Fruit fly (Drosophila melanogaster): ENCODE measurements around the gene Ser.
A peak's percentile ranks its signal among the peaks of the same experiment; 100 is the strongest.

Ser gene

dm6 chr3R:27217465-27218059 lies 23.5 kb upstream of the Ser start:
- no peak for TF ChIP-seq noc (tag; optimal IDR thresholded peaks at IDR 0.05)

dm6 chr3R:27214949-27215348 lies 20.9 kb upstream of the Ser start:
- no peak for TF ChIP-seq noc (tag; optimal IDR thresholded peaks at IDR 0.05)

dm6 chr3R:27212979-27213580 lies 19.0 kb upstream of the Ser start:
- TF ChIP-seq noc (tag; optimal IDR thresholded peaks at IDR 0.05), result peak; percentile 24

DNA sequence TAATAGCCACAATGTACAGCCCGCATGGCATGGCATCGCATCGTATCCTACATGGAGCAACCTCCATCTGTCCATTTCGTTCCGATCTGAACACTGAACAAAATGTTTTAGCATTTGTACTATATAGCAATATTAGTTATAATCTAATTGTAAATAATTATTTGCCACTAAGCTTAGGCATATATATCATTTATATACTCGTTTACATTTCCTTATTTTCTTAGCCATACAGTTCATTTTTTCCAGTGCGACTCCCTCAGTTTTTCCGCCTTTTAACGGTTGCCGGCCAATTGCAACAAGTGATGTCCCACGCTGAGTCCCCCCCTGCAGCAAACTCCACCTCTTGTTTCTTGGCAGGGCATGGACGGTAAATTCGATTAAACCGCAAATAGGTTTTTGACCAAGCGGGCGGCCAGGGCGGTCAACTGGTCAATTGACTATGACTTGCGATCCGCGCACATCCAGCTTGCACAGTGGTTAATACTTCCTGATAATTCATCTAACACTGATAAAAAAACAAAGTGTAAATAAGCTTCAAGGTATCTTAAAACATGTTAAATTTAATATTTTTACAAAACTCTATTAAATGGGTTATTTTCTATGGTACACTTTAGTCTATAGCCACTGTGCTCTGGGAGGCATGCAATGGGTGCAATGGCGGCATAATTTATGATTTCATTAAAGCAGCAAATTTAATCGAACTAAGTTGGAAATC lies 15.7 kb upstream of the Ser start:
- TF ChIP-seq noc (tag; optimal IDR thresholded peaks at IDR 0.05), result no peak

- TF ChIP-seq noc (tag; optimal IDR thresholded peaks at IDR 0.05), result no peak
Measured at dm6 chr3R:27208724-27209343, 14.8 kb upstream of the Ser start.

DNA sequence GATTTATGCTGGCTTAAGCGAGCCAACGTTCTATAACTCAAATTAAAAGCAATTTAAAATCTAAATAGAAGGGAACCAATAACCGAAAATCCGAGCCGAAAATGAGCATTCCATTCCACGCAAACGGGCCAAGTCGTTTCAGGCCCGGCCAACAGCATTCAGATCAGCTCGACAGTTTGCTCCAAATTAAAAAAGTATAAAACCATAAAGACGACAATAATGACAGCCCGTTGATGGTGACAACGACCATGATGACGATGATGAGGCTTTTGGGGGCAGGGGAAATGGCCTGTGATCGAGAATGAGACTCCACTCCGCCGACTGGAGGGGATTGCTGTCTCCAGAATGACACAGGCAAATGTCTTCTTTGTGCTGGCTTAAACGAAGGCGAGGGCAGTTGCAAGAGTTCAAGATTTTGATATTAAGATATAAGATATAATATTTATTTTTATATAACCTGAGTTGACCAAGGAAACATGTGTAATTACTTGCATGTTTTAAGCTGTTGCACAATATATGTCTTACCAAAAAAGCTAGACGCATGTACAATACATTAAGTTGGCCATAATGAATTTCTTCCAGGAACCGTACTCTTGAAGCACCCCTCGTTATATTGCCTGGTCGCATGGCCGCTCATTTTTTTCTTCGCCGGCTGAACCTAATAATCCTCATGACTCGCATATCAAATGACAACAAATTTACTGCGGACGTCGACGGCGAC lies 10.8 kb upstream of the Ser start:
- TF ChIP-seq noc (tag; optimal IDR thresholded peaks at IDR 0.05), result peak; percentile 50

DNA sequence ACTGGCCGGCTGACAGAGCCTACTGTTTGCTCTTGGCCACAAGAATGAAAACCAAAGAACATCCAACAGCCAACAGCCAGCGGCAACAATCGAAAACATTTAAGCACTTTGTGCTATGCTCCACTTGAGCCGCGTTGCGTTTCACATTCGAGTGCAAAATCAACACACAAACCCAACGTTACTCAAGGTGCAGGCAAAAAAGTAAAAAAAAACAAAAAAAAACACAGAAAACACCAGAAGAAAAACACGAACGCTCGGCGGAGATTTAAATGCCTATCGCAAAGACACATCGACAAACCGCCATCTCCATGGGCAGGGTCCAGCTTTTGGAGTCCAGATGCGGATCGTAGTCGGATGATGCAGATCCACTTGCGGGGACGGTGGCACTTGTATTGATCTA lies 9.8 kb upstream of the Ser start:
- no peak for TF ChIP-seq noc (tag; optimal IDR thresholded peaks at IDR 0.05)

DNA sequence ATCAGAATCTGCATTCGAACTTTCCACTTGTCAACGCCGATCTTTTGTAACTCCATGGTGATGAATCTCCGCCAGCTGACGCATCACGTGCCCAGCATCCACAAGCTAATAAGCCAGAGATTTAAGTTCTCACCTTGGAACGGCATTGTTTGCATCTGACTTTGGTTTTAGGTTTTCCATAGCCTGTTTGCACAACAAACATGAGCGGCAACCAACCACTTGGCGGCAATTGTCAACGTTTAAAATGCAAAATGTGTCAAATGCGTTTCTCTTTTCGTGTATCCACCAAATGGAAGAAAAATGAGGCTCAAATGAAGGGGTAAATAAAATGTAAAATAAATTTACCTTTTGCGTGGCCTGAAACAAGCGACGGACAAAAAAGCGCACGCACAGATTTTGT lies 8.3 kb upstream of the Ser start:
- TF ChIP-seq noc (tag; optimal IDR thresholded peaks at IDR 0.05), result no peak

dm6 chr3R:27201538-27202281 lies 7.6 kb upstream of the Ser start:
- TF ChIP-seq noc (tag; optimal IDR thresholded peaks at IDR 0.05), result no peak

DNA sequence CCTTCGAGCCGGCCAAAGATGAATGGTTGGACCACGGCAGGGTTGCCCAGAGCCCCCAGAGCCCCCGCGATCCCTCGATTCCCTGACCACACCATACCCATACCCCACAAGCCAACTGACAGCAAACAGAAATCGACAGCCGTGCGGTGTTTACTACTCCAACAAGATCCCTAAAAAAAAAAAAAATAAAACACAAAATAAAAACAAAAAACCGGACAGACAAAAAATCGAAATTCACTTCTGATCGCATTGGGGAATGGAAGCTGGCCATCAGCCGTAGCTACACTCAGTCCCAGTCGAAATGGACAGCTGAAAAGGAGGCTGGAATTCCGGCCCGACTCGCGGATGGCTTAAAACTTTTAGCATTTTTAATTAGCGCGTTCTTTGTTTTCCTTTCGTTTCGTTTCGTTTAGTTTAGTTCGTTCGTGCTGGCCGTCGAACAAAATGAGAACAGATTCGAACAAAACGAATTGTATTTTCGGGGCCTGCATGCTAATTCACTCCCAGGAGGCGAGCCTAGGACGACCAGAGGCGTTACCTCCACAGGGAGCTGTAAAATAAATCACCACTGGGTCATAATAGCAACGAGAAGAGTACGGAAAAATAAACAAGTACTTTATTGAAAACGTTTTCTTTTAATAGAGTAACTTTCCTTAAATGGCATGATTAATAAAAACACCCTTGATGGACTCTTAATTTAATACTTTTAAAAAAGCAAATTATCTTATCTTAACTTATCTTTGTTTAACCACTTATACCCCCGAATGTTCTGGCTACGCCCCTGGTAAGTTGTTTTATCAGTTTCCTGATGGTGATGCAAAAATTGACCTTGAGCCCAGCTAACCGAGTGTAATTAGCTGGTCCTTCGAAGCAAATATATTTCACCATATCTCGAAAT lies 5.1 kb upstream of the Ser start:
- no peak for TF ChIP-seq noc (tag; optimal IDR thresholded peaks at IDR 0.05)

dm6 chr3R:27197581-27197980 lies 3.5 kb upstream of the Ser start:
- TF ChIP-seq noc (tag; optimal IDR thresholded peaks at IDR 0.05), result no peak

- TF ChIP-seq noc (tag; optimal IDR thresholded peaks at IDR 0.05), result no peak
Measured at dm6 chr3R:27196866-27197265, 2.8 kb upstream of the Ser start.

DNA sequence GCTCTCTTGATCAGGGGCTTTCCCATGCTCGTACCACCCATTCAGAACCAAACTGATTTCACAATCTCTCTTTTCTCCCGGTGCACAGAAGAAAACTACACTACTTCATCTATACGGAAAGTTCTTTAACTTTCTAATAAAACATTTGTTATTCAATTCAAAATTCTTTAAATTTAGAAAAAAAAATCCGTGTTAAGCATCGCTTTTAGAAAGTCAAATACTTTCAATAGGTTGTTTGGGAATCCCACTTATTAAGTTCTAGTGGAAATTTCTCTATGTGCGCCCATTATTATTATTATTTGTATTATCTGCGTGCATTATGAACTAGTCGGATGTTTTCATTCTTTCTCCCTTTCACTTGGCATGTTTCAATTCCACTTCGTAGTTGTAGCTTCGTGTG lies 988 bp downstream of the Ser start:
- TF ChIP-seq noc (tag; optimal IDR thresholded peaks at IDR 0.05), result no peak

- TF ChIP-seq noc (tag; optimal IDR thresholded peaks at IDR 0.05), result no peak
Measured at dm6 chr3R:27186849-27187248, 7.2 kb downstream of the Ser start.

Data from whole organism, larva.